Worm (Caenorhabditis elegans): ENCODE results near the gene T19D12.1.

T19D12.1 gene

ce11 chrII:6637854-6638253, 28.8 kb upstream of the T19D12.1 start:
- TF ChIP-seq unc-62 (GFP tag; optimal IDR thresholded peaks at IDR 0.05 in 1 of 2) = peak in 1 of 2 experiments; percentile 95
- TF ChIP-seq unc-62 (tag; optimal IDR thresholded peaks at IDR 0.05) = no peak
- TF ChIP-seq mxl-2 (GFP tag; conservative IDR thresholded peaks at IDR 0.05) = no peak

- TF ChIP-seq lin-29 (GFP tag; IDR thresholded peaks at IDR 0.05) = no peak
- TF ChIP-seq dmd-8 (GFP tag; IDR thresholded peaks at IDR 0.05) = no peak
- no peak for TF ChIP-seq tra-1 (GFP tag; IDR thresholded peaks at IDR 0.05)
- no peak for TF ChIP-seq lin-38 (GFP tag; IDR thresholded peaks at IDR 0.05)
- TF ChIP-seq F37D6.2 (tag; optimal IDR thresholded peaks at IDR 0.05) = no peak
- TF ChIP-seq zip-2 (tag; optimal IDR thresholded peaks at IDR 0.05) = no peak
- no peak for TF ChIP-seq mxl-2 (GFP tag; conservative IDR thresholded peaks at IDR 0.05)
- no peak for TF ChIP-seq ceh-32 (tag; optimal IDR thresholded peaks at IDR 0.05; ENCODE audit: poor library complexity)
- no peak for TF ChIP-seq duxl-1 (tag; optimal IDR thresholded peaks at IDR 0.05; ENCODE audit: poor library complexity)
- TF ChIP-seq unc-39 (tag; optimal IDR thresholded peaks at IDR 0.05) = no peak
- TF ChIP-seq hmg-1.1 (GFP tag; IDR thresholded peaks at IDR 0.05) = no peak
- TF ChIP-seq ZK546.5 (tag; optimal IDR thresholded peaks at IDR 0.05) = no peak
- no peak for TF ChIP-seq nhr-77 (tag; optimal IDR thresholded peaks at IDR 0.05)
- no peak for TF ChIP-seq mxl-3 (GFP tag; optimal IDR thresholded peaks at IDR 0.05)
- TF ChIP-seq egl-27 (tag; optimal IDR thresholded peaks at IDR 0.05) = no peak
- no peak for TF ChIP-seq nhr-41 (GFP tag; IDR thresholded peaks at IDR 0.05)
- TF ChIP-seq nhr-237 (tag; optimal IDR thresholded peaks at IDR 0.05) = no peak
- TF ChIP-seq attf-4 (tag; optimal IDR thresholded peaks at IDR 0.05) = no peak
- TF ChIP-seq dve-1 (tag; optimal IDR thresholded peaks at IDR 0.05; ENCODE audit: insufficient read depth) = no peak
- no peak for TF ChIP-seq tag-97 (GFP tag; IDR thresholded peaks at IDR 0.05)
Observed at ce11 chrII:6642180-6642579, 24.5 kb upstream of the T19D12.1 start.

DNA sequence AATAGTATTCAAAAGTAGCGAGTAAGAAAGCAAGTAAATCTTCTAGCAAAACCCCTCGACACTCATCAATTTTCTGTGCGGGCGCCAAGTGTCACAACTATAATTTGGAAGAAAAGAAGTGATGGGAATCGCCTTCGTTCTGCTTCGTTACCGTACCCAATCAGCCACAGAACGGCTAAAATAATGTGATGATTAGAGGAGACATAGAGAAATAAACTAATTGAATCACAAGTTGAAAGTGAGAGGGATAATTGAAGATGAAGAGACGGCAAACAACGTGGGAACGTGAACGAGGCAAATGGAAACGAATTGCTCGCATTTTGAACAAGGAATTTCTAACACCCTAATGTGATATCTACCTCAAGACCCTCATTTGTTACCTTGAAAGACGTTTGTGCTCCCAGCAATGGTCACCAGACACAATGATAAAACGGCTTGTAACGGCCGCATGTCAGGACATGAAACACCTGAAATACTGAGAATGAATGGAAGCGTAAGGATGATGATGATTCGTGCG, 24.0 kb upstream of the T19D12.1 start, which contains the start of gene T19D12.6:
Gene T19D12.6 (minus strand): TSS at position 467 of the 517 bp plus-strand sequence.
- TF ChIP-seq aha-1 (tag) = peak; percentile 29
- TF ChIP-seq pqm-1 (tag; optimal IDR thresholded peaks at IDR 0.05) = no peak
- no peak for TF ChIP-seq ztf-7 (tag; optimal IDR thresholded peaks at IDR 0.05)
- no peak for TF ChIP-seq ceh-62 (tag; optimal IDR thresholded peaks at IDR 0.05)
- no peak for TF ChIP-seq php-3 (GFP tag; IDR thresholded peaks at IDR 0.05)
- no peak for TF ChIP-seq dmd-8 (GFP tag; IDR thresholded peaks at IDR 0.05)
- no peak for TF ChIP-seq F26F4.8 (GFP tag; conservative IDR thresholded peaks at IDR 0.05)
- TF ChIP-seq unc-62 (GFP tag; optimal IDR thresholded peaks at IDR 0.05 in 1 of 2) = peak in 1 of 2 experiments; percentile 73
- no peak for TF ChIP-seq unc-62 (tag; optimal IDR thresholded peaks at IDR 0.05)
- no peak for TF ChIP-seq hlh-11 (tag; optimal IDR thresholded peaks at IDR 0.05)
- no peak for TF ChIP-seq lin-38 (GFP tag; IDR thresholded peaks at IDR 0.05)
- TF ChIP-seq sdz-12 (GFP tag; optimal IDR thresholded peaks at IDR 0.05) = no peak
- TF ChIP-seq lin-39 (tag; optimal IDR thresholded peaks at IDR 0.05) = no peak
- no peak for TF ChIP-seq ctbp-1 (GFP tag; IDR thresholded peaks at IDR 0.05)
- no peak for TF ChIP-seq spr-3 (GFP tag; optimal IDR thresholded peaks at IDR 0.05)
- TF ChIP-seq mdt-29 (GFP tag; IDR thresholded peaks at IDR 0.05) = no peak
- no peak for TF ChIP-seq madf-9 (GFP tag; conservative IDR thresholded peaks at IDR 0.05)

DNA sequence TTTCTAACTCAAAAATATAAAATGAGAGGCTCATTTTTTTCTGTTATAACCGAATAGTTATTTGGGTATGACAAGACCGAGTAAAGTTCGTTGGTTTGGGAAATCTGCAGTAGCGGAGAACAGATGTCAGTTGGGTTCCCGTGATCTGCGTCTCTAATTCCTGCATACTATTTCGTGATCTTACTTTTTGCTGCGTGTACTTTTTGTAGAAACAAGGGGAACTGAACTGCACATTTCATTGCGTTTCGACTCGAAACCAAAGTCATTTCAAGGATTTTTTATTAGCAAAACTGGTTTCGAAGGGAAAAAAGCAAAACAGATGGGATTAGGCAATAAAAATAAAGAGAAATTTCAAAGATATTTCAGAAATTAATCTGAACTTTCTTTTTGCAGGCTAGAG, 19.8 kb upstream of the T19D12.1 start:
- TF ChIP-seq unc-62 (GFP tag; optimal IDR thresholded peaks at IDR 0.05 in 1 of 2) = peak in 1 of 2 experiments; percentile 48
- TF ChIP-seq unc-62 (tag; optimal IDR thresholded peaks at IDR 0.05) = no peak
- no peak for TF ChIP-seq aly-2 (tag; optimal IDR thresholded peaks at IDR 0.05)
- TF ChIP-seq gei-8 (GFP tag; optimal IDR thresholded peaks at IDR 0.05) = no peak
- no peak for TF ChIP-seq Y105C5A.15 (GFP tag; IDR thresholded peaks at IDR 0.05)
- TF ChIP-seq snpc-1.2 (GFP tag; IDR thresholded peaks at IDR 0.05) = no peak
